Worm (Caenorhabditis elegans): ENCODE data around the gene T04H1.13.

The T04H1.13 gene

ce11 chrV:12251041-12251440 lies 6.2 kb upstream of the T04H1.13 start, which contains the start of gene T04H1.5:
Gene T04H1.5 (plus strand): TSS chrV:12251341.
- TF ChIP-seq dmd-4 (tag; optimal IDR thresholded peaks at IDR 0.05; ENCODE audit: borderline replicate concordance): no peak
- no peak for TF ChIP-seq sdc-2 (tag; optimal IDR thresholded peaks at IDR 0.05)
- no peak for TF ChIP-seq nfya-1 (tag; optimal IDR thresholded peaks at IDR 0.05)

- no peak for TF ChIP-seq ceh-34 (tag; optimal IDR thresholded peaks at IDR 0.05)
- no peak for TF ChIP-seq hlh-6 (tag; optimal IDR thresholded peaks at IDR 0.05)
- TF ChIP-seq ceh-48 (tag; optimal IDR thresholded peaks at IDR 0.05): peak; percentile 1
Observed at ce11 chrV:12245777-12246452, 1.1 kb upstream of the T04H1.13 start.

DNA sequence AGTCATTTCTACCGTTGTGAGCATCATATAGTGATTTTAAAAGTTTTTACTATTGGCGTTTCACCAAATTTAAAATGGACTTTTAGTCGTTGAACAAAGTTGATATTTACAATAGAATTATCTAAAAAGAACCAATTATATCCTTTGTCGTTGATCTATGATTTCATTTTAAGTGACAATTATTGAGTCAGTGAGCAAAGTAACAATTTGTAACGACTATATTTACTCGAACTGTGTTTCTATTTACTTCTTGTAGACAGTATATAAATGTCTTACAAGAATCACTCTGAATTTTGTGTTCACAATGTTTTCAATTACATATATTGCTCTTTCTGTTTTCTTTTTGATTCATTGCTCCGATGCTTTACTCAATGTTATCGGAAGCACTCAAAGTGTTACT lies 3.7 kb downstream of the T04H1.13 start, which contains the start of gene ttr-22:
ttr-22 (plus strand) TSS at position 301 of the 400 bp plus-strand sequence.
- TF ChIP-seq hlh-6 (tag; optimal IDR thresholded peaks at IDR 0.05): no peak
- no peak for TF ChIP-seq dmd-4 (tag; optimal IDR thresholded peaks at IDR 0.05; ENCODE audit: borderline replicate concordance)
- no peak for TF ChIP-seq nhr-11 (tag; optimal IDR thresholded peaks at IDR 0.05)
- TF ChIP-seq ama-1 (optimal IDR thresholded peaks at IDR 0.05): no peak
- no peak for TF ChIP-seq pros-1 (tag; optimal IDR thresholded peaks at IDR 0.05)
- no peak for TF ChIP-seq madf-2 (tag; optimal IDR thresholded peaks at IDR 0.05)
- TF ChIP-seq F13H6.1 (tag; optimal IDR thresholded peaks at IDR 0.05): no peak
- TF ChIP-seq ceh-22 (tag; optimal IDR thresholded peaks at IDR 0.05): no peak

DNA sequence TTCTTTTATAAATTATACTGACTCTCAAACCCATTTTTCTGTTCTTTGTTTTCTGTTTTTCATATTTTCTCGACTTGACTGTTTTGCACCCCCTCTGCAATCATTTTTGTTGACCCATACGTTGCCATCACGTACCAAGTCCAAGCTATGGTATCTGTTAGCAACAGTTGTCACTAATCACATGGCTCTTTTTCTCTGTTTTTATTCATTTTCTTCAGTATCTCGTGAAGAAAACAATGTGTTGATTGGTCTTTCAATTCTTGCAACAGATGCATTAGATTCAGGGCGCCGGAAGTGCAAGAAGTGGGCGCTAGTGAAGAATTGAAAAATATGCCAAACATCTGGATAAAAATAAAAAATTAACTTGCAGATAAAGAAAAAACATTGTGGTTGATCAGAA lies 9.3 kb downstream of the T04H1.13 start:
- peak; percentile 23 for TF ChIP-seq nfya-1 (tag; optimal IDR thresholded peaks at IDR 0.05)
- no peak for TF ChIP-seq ttx-3 (tag; optimal IDR thresholded peaks at IDR 0.05)
- TF ChIP-seq hlh-13 (GFP tag; optimal IDR thresholded peaks at IDR 0.05): no peak
- peak; percentile 15 for TF ChIP-seq unc-55 (GFP tag; optimal IDR thresholded peaks at IDR 0.05)
- TF ChIP-seq ceh-18 (tag; optimal IDR thresholded peaks at IDR 0.05): peak; percentile 27
- no peak for TF ChIP-seq unc-3 (GFP tag; conservative IDR thresholded peaks at IDR 0.05)
- TF ChIP-seq unc-3 (tag; optimal IDR thresholded peaks at IDR 0.05): no peak
- TF ChIP-seq nhr-232 (tag; optimal IDR thresholded peaks at IDR 0.05): no peak
- TF ChIP-seq gmeb-2 (tag; optimal IDR thresholded peaks at IDR 0.05): no peak

DNA sequence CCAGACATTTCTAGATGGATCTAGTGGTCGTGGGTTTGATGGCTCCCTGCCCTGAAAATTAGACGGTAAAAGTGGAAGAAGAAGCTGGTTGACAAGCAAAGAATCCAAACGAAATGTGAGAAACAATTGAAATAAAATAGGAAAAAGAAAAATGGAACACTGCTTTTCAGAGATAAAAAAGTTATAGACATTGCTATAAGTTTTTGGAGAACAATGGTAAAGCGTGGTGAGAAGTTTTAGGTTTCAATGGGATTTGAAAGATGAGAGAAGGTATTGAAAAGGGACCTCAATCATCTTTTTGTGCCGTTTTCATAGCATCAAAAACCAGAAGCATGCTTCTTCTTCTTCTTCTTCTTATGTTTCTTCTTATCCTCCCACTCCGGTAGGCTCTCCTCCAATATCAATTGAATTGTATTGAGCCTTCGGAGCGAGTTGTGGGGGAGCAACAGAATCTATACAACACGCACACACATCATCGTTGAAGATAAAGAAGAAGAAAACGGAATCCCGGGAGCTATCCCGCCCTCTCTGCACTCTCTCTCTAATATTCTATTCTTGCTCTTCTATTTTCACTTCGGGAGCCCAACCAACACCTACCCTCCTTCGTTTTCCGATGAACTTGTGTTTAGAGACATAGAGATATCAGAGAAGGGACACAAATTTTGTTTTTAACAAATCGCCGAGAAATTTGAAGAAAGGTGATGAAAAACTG lies 10.4 kb downstream of the T04H1.13 start, which contains the start of gene myo-3:
myo-3 (minus strand) TSS at position 51 of the 712 bp plus-strand sequence.
- TF ChIP-seq pqm-1 (tag; optimal IDR thresholded peaks at IDR 0.05) (no peak), ceh-31 (tag; optimal IDR thresholded peaks at IDR 0.05) (no peak), nhr-11 (tag; optimal IDR thresholded peaks at IDR 0.05) (no peak), pha-2 (tag; optimal IDR thresholded peaks at IDR 0.05) (no peak), lim-6 (tag; optimal IDR thresholded peaks at IDR 0.05) (no peak), pax-1 (tag; optimal IDR thresholded peaks at IDR 0.05) (no peak), hlh-30 (tag; optimal IDR thresholded peaks at IDR 0.05; ENCODE audit: insufficient read depth) (no peak), ceh-14 (tag; optimal IDR thresholded peaks at IDR 0.05) (no peak), fkh-6 (tag; optimal IDR thresholded peaks at IDR 0.05) (no peak), ceh-48 (tag; optimal IDR thresholded peaks at IDR 0.05) (no peak), ceh-45 (GFP tag; IDR thresholded peaks at IDR 0.05) (no peak), Y22D7AL.16 (tag; optimal IDR thresholded peaks at IDR 0.05) (no peak), madf-2 (tag; optimal IDR thresholded peaks at IDR 0.05) (no peak), dve-1 (tag; optimal IDR thresholded peaks at IDR 0.05) (no peak), T23F11.4 (GFP tag; optimal IDR thresholded peaks at IDR 0.05) (no peak), ceh-34 (tag; optimal IDR thresholded peaks at IDR 0.05) (peak; percentile 22), hlh-15 (tag; optimal IDR thresholded peaks at IDR 0.05) (no peak), ztf-16 (tag; optimal IDR thresholded peaks at IDR 0.05) (no peak), hlh-8 (tag; optimal IDR thresholded peaks at IDR 0.05) (no peak), gmeb-2 (tag; optimal IDR thresholded peaks at IDR 0.05) (no peak), nfya-1 (tag; optimal IDR thresholded peaks at IDR 0.05) (peak; percentile 12), unc-42 (tag; optimal IDR thresholded peaks at IDR 0.05) (no peak), C38D4.7 (GFP tag; optimal IDR thresholded peaks at IDR 0.05) (no peak), unc-3 (GFP tag; conservative IDR thresholded peaks at IDR 0.05) (no peak), unc-3 (tag; optimal IDR thresholded peaks at IDR 0.05) (no peak), ceh-6 (GFP tag; optimal IDR thresholded peaks at IDR 0.05) (no peak), dmd-4 (tag; optimal IDR thresholded peaks at IDR 0.05; ENCODE audit: borderline replicate concordance) (no peak), ceh-18 (tag; optimal IDR thresholded peaks at IDR 0.05) (peak; percentile 80), ahr-1 (tag; optimal IDR thresholded peaks at IDR 0.05) (no peak), rnt-1 (tag; optimal IDR thresholded peaks at IDR 0.05) (peak; percentile 37), pag-3 (tag; optimal IDR thresholded peaks at IDR 0.05; ENCODE audit: borderline replicate concordance) (no peak), ceh-19 (GFP tag; optimal IDR thresholded peaks at IDR 0.05) (no peak)
